Fruit fly (Drosophila melanogaster): Measurements from ENCODE around the gene CG18547.

- TF ChIP-seq Sin3A (optimal IDR thresholded peaks at IDR 0.05) (no peak), danr (GFP tag; IDR thresholded peaks at IDR 0.05) (no peak)
Measured at dm6 chr3R:12016828-12017280, 36.7 kb upstream of the CG18547 start, which contains the start of the genes DCAF12 and Spt3.
